Fruit fly (Drosophila melanogaster) whole organism, embryonic: ENCODE data around the gene CG14105.
A peak's percentile ranks its signal among the peaks of the same experiment; 100 is the strongest.

Experiments
- CG9727 ChIP-seq: fragments of 200-800 bp; sonication (Bioruptor generic); optimal IDR thresholded peaks from 3 replicates; lab custom pipeline; 2017; ENCODE audit warnings: missing biosample characterization, mild to moderate bottlenecking, missing genetic modification characterization
- CG9876 ChIP-seq: fragments of 200-800 bp; sonication (Bioruptor generic); optimal IDR thresholded peaks from 2 replicates; lab custom pipeline; 2016; ENCODE audit warnings: missing biosample characterization, missing genetic modification characterization
- danr ChIP-seq: fragments of 200-800 bp; sonication (Bioruptor generic); IDR thresholded peaks from 2 replicates; pipeline ENCODE4 v1.3.6; 2022; ENCODE audit warnings: missing biosample characterization, missing genetic modification characterization
- scrt ChIP-seq: fragments of 200-800 bp; sonication (Bioruptor generic); optimal IDR thresholded peaks from 2 replicates; lab custom pipeline; 2018; ENCODE audit warnings: missing biosample characterization, mild to moderate bottlenecking, missing genetic modification characterization, moderate library complexity
- slou ChIP-seq: fragments of 200-800 bp; sonication (Bioruptor generic); optimal IDR thresholded peaks from 3 replicates; lab custom pipeline; 2016; ENCODE audit warnings: missing biosample characterization, missing genetic modification characterization

DNA sequence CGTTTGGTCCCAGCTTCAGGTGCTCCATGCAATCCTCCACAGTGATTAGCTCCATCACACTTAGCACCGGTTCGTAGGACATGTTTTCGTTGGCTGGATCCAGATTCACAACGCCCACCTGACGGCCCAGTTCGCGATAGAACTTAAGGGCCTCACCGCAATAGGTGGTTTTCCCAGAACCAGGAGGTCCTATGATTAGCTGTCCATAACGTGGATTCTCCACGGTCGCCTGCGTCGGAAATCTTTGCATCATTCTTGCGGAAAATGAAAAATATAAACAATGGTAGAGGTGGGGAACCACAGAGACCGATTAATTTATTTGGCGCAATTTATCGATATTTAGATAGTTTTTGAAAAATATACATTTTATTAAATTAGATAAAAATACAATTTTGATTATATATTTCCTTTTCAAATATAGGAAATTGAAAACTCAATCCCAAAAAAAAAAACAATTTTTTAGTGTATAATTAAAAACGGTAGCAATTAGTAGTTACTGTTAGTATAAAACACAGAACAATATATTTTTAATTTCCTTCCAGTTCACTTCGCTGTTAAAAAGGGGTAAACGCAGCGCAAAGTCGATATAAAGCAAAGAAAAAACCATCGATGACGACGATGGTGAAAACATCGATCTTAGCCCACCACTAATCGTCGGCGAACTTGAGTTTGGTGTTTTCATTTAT is 14.1 kb downstream of the CG14105 start, which contains the start of the genes CG10222 and flr:
- TF ChIP-seq slou (GFP tag; lab: Kevin White, UChicago), result no peak
- TF ChIP-seq CG9727 (GFP tag; lab: Kevin White, UChicago), result peak; percentile 17
- no peak for TF ChIP-seq scrt (GFP tag; lab: Kevin White, UChicago)
- TF ChIP-seq CG9876 (GFP tag; lab: Kevin White, UChicago), result no peak
- TF ChIP-seq danr, result no peak
